Worm (Caenorhabditis elegans) whole organism, midembryonic: Measurements from ENCODE around the gene C05E4.12.
A peak's percentile ranks its signal among the peaks of the same experiment; 100 is the strongest.

Source experiments
- T22C8.4 ChIP-seq: fragments of 200-800 bp; sonication (Bioruptor generic); IDR thresholded peaks from 2 replicates; pipeline ENCODE4 v1.3.6; 2022; ENCODE audit warnings: missing genetic modification characterization, missing compliant biosample characterization
- cog-1 ChIP-seq: sonication (generic microtip); optimal IDR thresholded peaks from 2 replicates; lab custom pipeline; 2016; ENCODE audit warnings: missing genetic modification characterization, missing compliant biosample characterization
- flt-1 ChIP-seq: fragments of 200-800 bp; sonication (Bioruptor generic); IDR thresholded peaks from 2 replicates; pipeline ENCODE4 v1.3.6; 2022; ENCODE audit warnings: missing genetic modification characterization, missing compliant biosample characterization
- klf-2 ChIP-seq: fragments of 200-800 bp; sonication (Bioruptor generic); conservative IDR thresholded peaks from 2 replicates; pipeline ENCODE4 v1.3.6; 2022; ENCODE audit warnings: missing genetic modification reagents, missing genetic modification characterization, missing compliant biosample characterization
- med-1 ChIP-seq: sonication (generic microtip); optimal IDR thresholded peaks from 2 replicates; lab custom pipeline; 2017; ENCODE audit warnings: missing genetic modification characterization, mild to moderate bottlenecking, missing compliant biosample characterization, antibody characterized with exemption, missing genetic modification reagents; ENCODE audit not compliant: insufficient read depth
- ref-1 ChIP-seq: fragments of 200-800 bp; sonication (Bioruptor generic); conservative IDR thresholded peaks from 2 replicates; pipeline ENCODE4 v1.3.6; 2022; ENCODE audit warnings: missing genetic modification reagents, missing genetic modification characterization, missing compliant biosample characterization
- tab-1 ChIP-seq: fragments of 200-800 bp; sonication (Bioruptor generic); IDR thresholded peaks from 2 replicates; pipeline ENCODE4 v1.3.6; 2022; ENCODE audit warnings: missing genetic modification characterization, missing compliant biosample characterization
- ztf-23 ChIP-seq: fragments of 200-800 bp; sonication (Bioruptor generic); IDR thresholded peaks from 2 replicates; pipeline ENCODE4 v1.3.6; 2022; ENCODE audit warnings: missing genetic modification reagents, missing genetic modification characterization, missing compliant biosample characterization
- ztf-29 ChIP-seq: fragments of 200-800 bp; sonication (Bioruptor generic); IDR thresholded peaks from 2 replicates; pipeline ENCODE4 v1.3.6; 2022; ENCODE audit warnings: missing genetic modification reagents, missing genetic modification characterization, missing compliant biosample characterization

Gene C05E4.12

ce11 chrV:761235-761634, 547 bp downstream of the C05E4.12 start, which contains the start of gene C05E4.15:
C05E4.15 (minus strand) TSS chrV:761335.
- TF ChIP-seq ztf-29 (GFP tag; lab: Robert Waterston, UW), result no peak
- no peak for TF ChIP-seq ref-1 (GFP tag; lab: Robert Waterston, UW)
- TF ChIP-seq T22C8.4, result no peak
- TF ChIP-seq cog-1 (tag; lab: Kevin White, UChicago), result no peak
- TF ChIP-seq ztf-23, result no peak
- no peak for TF ChIP-seq tab-1

- TF ChIP-seq ztf-29 (GFP tag; lab: Robert Waterston, UW) (no peak), flt-1 (no peak), ztf-23 (no peak), tab-1 (no peak), klf-2 (GFP tag; lab: Robert Waterston, UW) (no peak), ref-1 (GFP tag; lab: Robert Waterston, UW) (no peak), cog-1 (tag; lab: Kevin White, UChicago) (no peak), med-1 (no peak), T22C8.4 (no peak)
Observed at ce11 chrV:756169-756568, 5.6 kb downstream of the C05E4.12 start, which contains the start of gene str-20. str-20 (plus strand) TSS chrV:756469.

ce11 chrV:752679-753333, 9.0 kb downstream of the C05E4.12 start, which contains the start of the genes str-262 and srp-1:
str-262 (minus strand) TSS chrV:752779.
srp-1 (plus strand) TSS chrV:753283.
- no peak for TF ChIP-seq klf-2 (GFP tag; lab: Robert Waterston, UW)
- no peak for TF ChIP-seq cog-1 (tag; lab: Kevin White, UChicago)
- no peak for TF ChIP-seq ztf-23
- TF ChIP-seq T22C8.4, result no peak
- TF ChIP-seq ztf-29 (GFP tag; lab: Robert Waterston, UW), result no peak
- no peak for TF ChIP-seq flt-1
- no peak for TF ChIP-seq ref-1 (GFP tag; lab: Robert Waterston, UW)

- TF ChIP-seq ref-1 (GFP tag; lab: Robert Waterston, UW) (no peak), med-1 (no peak), tab-1 (no peak), T22C8.4 (no peak), flt-1 (no peak), ztf-23 (no peak), cog-1 (tag; lab: Kevin White, UChicago) (no peak), klf-2 (GFP tag; lab: Robert Waterston, UW) (no peak), ztf-29 (GFP tag; lab: Robert Waterston, UW) (no peak)
Observed at ce11 chrV:748044-748443, 13.7 kb downstream of the C05E4.12 start, which contains the start of gene sri-4. sri-4 (plus strand) TSS chrV:748344.

ce11 chrV:743348-743747, 18.4 kb downstream of the C05E4.12 start, which contains the start of gene str-134:
str-134 (plus strand) TSS chrV:743648.
- TF ChIP-seq ztf-23 (no peak), cog-1 (tag; lab: Kevin White, UChicago) (no peak)

- no peak for TF ChIP-seq med-1
- no peak for TF ChIP-seq ztf-29 (GFP tag; lab: Robert Waterston, UW)
- TF ChIP-seq T22C8.4, result no peak
- TF ChIP-seq flt-1, result no peak
- no peak for TF ChIP-seq tab-1
- TF ChIP-seq cog-1 (tag; lab: Kevin White, UChicago), result no peak
Observed at ce11 chrV:741820-742219, 20.0 kb downstream of the C05E4.12 start, which contains the start of gene C05E4.7. C05E4.7 (plus strand) TSS chrV:742120.

- TF ChIP-seq flt-1 (no peak), tab-1 (no peak), klf-2 (GFP tag; lab: Robert Waterston, UW) (no peak), cog-1 (tag; lab: Kevin White, UChicago) (no peak), med-1 (no peak)
Observed at ce11 chrV:738770-739169, 23.0 kb downstream of the C05E4.12 start, which contains the start of gene srj-24. srj-24 (minus strand) TSS chrV:738870.

ce11 chrV:736171-736570, 25.6 kb downstream of the C05E4.12 start, which contains the start of gene srj-25:
srj-25 (minus strand) TSS chrV:736271.
- TF ChIP-seq med-1, result no peak
- no peak for TF ChIP-seq ztf-29 (GFP tag; lab: Robert Waterston, UW)
- no peak for TF ChIP-seq cog-1 (tag; lab: Kevin White, UChicago)
- no peak for TF ChIP-seq flt-1
- no peak for TF ChIP-seq klf-2 (GFP tag; lab: Robert Waterston, UW)
- TF ChIP-seq ztf-23, result no peak
- TF ChIP-seq T22C8.4, result no peak
- no peak for TF ChIP-seq tab-1
- no peak for TF ChIP-seq ref-1 (GFP tag; lab: Robert Waterston, UW)

- no peak for TF ChIP-seq T22C8.4
- TF ChIP-seq cog-1 (tag; lab: Kevin White, UChicago), result peak; percentile 50
Observed at ce11 chrV:731330-731729, 30.5 kb downstream of the C05E4.12 start.

ce11 chrV:730216-730615, 31.6 kb downstream of the C05E4.12 start:
- TF ChIP-seq tab-1 (no peak), med-1 (no peak), T22C8.4 (no peak), ztf-23 (no peak), klf-2 (GFP tag; lab: Robert Waterston, UW) (no peak), flt-1 (no peak), ztf-29 (GFP tag; lab: Robert Waterston, UW) (no peak), ref-1 (GFP tag; lab: Robert Waterston, UW) (no peak), cog-1 (tag; lab: Kevin White, UChicago) (no peak)
